Worm (Caenorhabditis elegans) whole organism, L4 larva: Measurements from ENCODE around the gene asp-19.
"Not testable (repeated sequence)": the region's sequence is repeated elsewhere in the genome, so short reads cannot be mapped to it uniquely, and the experiment has no call there.

Source experiments
- R02D3.7 ChIP-seq: fragments of 150-350 bp; sonication (generic microtip); optimal IDR thresholded peaks from 3 replicates; lab custom pipeline; 2014; ENCODE audit warnings: missing biosample characterization, missing genetic modification characterization
- hif-1 ChIP-seq, 2 experiments: sonication (generic microtip); optimal IDR thresholded peaks; 2 replicates each; lab custom pipeline; 2016 to 2017; ENCODE audit warnings: missing compliant biosample characterization in 2 of 2, missing genetic modification characterization in 2 of 2, missing genetic modification reagents in 2 of 2, missing genotype in 2 of 2, mild to moderate bottlenecking in 1 of 2
- lin-39 ChIP-seq: fragments of 150-350 bp; optimal IDR thresholded peaks from 2 replicates; lab custom pipeline; 2014; ENCODE audit warnings: missing biosample characterization, missing genetic modification reagents, missing genetic modification characterization

DNA sequence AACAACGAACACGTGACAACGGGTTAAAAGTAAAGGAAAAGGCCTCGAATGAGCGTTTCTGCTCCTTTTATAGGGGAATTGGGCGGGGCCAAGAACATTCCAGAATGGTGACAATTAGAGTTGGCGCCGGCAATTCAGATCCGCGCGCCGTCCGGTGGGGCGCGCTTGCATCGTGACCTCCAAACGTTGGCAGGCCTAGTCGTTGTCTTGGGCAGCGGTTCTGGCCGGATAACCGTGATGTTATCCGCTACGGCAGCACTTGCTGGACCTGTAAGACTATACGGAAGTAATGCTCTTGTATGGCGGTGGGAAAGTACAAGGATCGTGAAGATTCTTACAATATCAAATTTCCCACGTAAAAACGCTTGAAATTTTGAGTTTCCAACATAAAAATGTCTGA lies 4.4 kb downstream of the asp-19 start:
- not testable (repeated sequence) for TF ChIP-seq lin-39; hif-1 (tag; optimal IDR thresholded peaks at IDR 0.05; lab: Kevin White, UChicago); R02D3.7 (tag; lab: Kevin White, UChicago)
